Worm (Caenorhabditis elegans) whole organism, L1 larva: ENCODE measurements around the gene F48E8.2.

ENCODE experiments used
- C16A3.4 ChIP-seq: fragments of 150-350 bp; optimal IDR thresholded peaks from 2 replicates; lab custom pipeline; 2014; ENCODE audit warnings: missing biosample characterization, missing genetic modification characterization
- F16B12.6 ChIP-seq: fragments of 150-350 bp; optimal IDR thresholded peaks from 2 replicates; lab custom pipeline; 2014; ENCODE audit warnings: missing biosample characterization, missing genetic modification characterization
- alr-1 ChIP-seq: fragments of 200-800 bp; sonication (Bioruptor generic); optimal IDR thresholded peaks from 2 replicates; lab custom pipeline; 2018; ENCODE audit warnings: borderline replicate concordance, mild to moderate bottlenecking, missing genetic modification characterization, missing compliant biosample characterization
- aly-2 ChIP-seq: fragments of 150-350 bp; optimal IDR thresholded peaks from 2 replicates; lab custom pipeline; 2014; ENCODE audit warnings: missing biosample characterization, missing genetic modification characterization
- ama-1 ChIP-seq: fragments of 150-350 bp; optimal IDR thresholded peaks from 2 replicates; lab custom pipeline; 2014
- blmp-1 ChIP-seq: fragments of 150-350 bp; optimal IDR thresholded peaks from 2 replicates; lab custom pipeline; 2014; ENCODE audit warnings: missing biosample characterization, missing genetic modification characterization
- ceh-63 ChIP-seq: fragments of 200-800 bp; sonication (Bioruptor generic); optimal IDR thresholded peaks from 2 replicates; lab custom pipeline; 2018; ENCODE audit warnings: mild to moderate bottlenecking, missing genetic modification characterization, missing compliant biosample characterization
- ceh-8 ChIP-seq: fragments of 200-800 bp; sonication (Bioruptor generic); optimal IDR thresholded peaks from 2 replicates; lab custom pipeline; 2018; ENCODE audit warnings: mild to moderate bottlenecking, missing genetic modification characterization, moderate library complexity, missing compliant biosample characterization
- ceh-82 ChIP-seq, 3 experiments: fragments of 150-350 bp in 1 of 3; sonication (generic microtip) in 2 of 3; optimal IDR thresholded peaks; 2 replicates each; lab custom pipeline; 2014 to 2017; ENCODE audit warnings: missing biosample characterization in 3 of 3, missing genetic modification characterization in 3 of 3
- ceh-90 ChIP-seq: sonication (generic microtip); optimal IDR thresholded peaks from 2 replicates; lab custom pipeline; 2016; ENCODE audit warnings: missing genetic modification characterization, missing compliant biosample characterization
- dpl-1 ChIP-seq, 3 experiments: fragments of 150-350 bp in 2 of 3; sonication (generic microtip) in 1 of 3; optimal IDR thresholded peaks; 2 replicates each; lab custom pipeline; 2014 to 2017; ENCODE audit warnings: missing biosample characterization in 3 of 3, missing genetic modification characterization in 3 of 3, missing genetic modification reagents in 3 of 3
- dsc-1 ChIP-seq: sonication (generic microtip); optimal IDR thresholded peaks from 2 replicates; lab custom pipeline; 2016; ENCODE audit warnings: mild to moderate bottlenecking, missing genetic modification characterization, missing compliant biosample characterization
- efl-1 ChIP-seq, 4 experiments: fragments of 150-350 bp; optimal IDR thresholded peaks in 3 of 4; peaks in 1 of 4; 1 replicate in 1 of 4; 2 replicates in 3 of 4; lab custom pipeline; 2014; ENCODE audit warnings: missing biosample characterization in 2 of 4, missing genetic modification characterization in 2 of 4, missing genetic modification reagents in 2 of 4
- egl-27 ChIP-seq, 2 experiments: fragments of 150-350 bp in 1 of 2; sonication (generic microtip); optimal IDR thresholded peaks; 3 replicates each; lab custom pipeline; 2017 to 2018; ENCODE audit warnings: missing biosample characterization in 2 of 2, missing genetic modification characterization in 2 of 2, missing genetic modification reagents in 2 of 2
- elt-3 ChIP-seq, 6 experiments: fragments of 150-350 bp in 1 of 6; sonication (generic microtip); optimal IDR thresholded peaks; 2 replicates each; lab custom pipeline; 2017 to 2018; ENCODE audit warnings: missing biosample characterization in 6 of 6, missing genetic modification characterization in 6 of 6, inconsistent platforms in 1 of 6
- fkh-10 ChIP-seq: sonication (generic microtip); optimal IDR thresholded peaks from 2 replicates; lab custom pipeline; 2017; ENCODE audit warnings: missing biosample characterization, missing genetic modification reagents, missing genetic modification characterization
- fkh-4 ChIP-seq: sonication (generic microtip); optimal IDR thresholded peaks from 2 replicates; lab custom pipeline; 2016; ENCODE audit warnings: missing compliant biosample characterization, missing genetic modification characterization, borderline replicate concordance
- fkh-8 ChIP-seq: sonication (generic microtip); optimal IDR thresholded peaks from 2 replicates; lab custom pipeline; 2016; ENCODE audit warnings: mild to moderate bottlenecking, missing genetic modification characterization, missing compliant biosample characterization
- fos-1 ChIP-seq: fragments of 150-350 bp; optimal IDR thresholded peaks from 2 replicates; lab custom pipeline; 2014; ENCODE audit warnings: missing biosample characterization, missing genetic modification characterization
- lin-13 ChIP-seq: fragments of 150-350 bp; optimal IDR thresholded peaks from 2 replicates; lab custom pipeline; 2014; ENCODE audit warnings: missing biosample characterization, missing genetic modification reagents, missing genetic modification characterization
- lin-14 ChIP-seq: fragments of 200-800 bp; sonication (Bioruptor generic); optimal IDR thresholded peaks from 2 replicates; lab custom pipeline; 2018; ENCODE audit warnings: mild to moderate bottlenecking, missing genetic modification characterization, moderate library complexity, missing compliant biosample characterization
- lin-15B ChIP-seq: fragments of 150-350 bp; sonication (generic microtip); optimal IDR thresholded peaks from 3 replicates; lab custom pipeline; 2014; ENCODE audit warnings: missing biosample characterization, missing genetic modification characterization
- lin-35 ChIP-seq, 2 experiments: fragments of 150-350 bp; optimal IDR thresholded peaks; 2 replicates each; lab custom pipeline; 2014; ENCODE audit warnings: missing biosample characterization in 2 of 2, missing genetic modification characterization in 2 of 2, missing genetic modification reagents in 2 of 2
- lsy-2 ChIP-seq, 2 experiments: fragments of 150-350 bp; optimal IDR thresholded peaks; 2 replicates each; lab custom pipeline; 2014; ENCODE audit warnings: missing biosample characterization in 2 of 2, missing genetic modification characterization in 2 of 2
- mdl-1 ChIP-seq, 2 experiments: fragments of 150-350 bp; optimal IDR thresholded peaks; 2 replicates each; lab custom pipeline; 2014 to 2017; ENCODE audit warnings: missing biosample characterization in 2 of 2, missing genetic modification characterization in 2 of 2, inconsistent platforms in 1 of 2
- mef-2 ChIP-seq: fragments of 150-350 bp; optimal IDR thresholded peaks from 2 replicates; lab custom pipeline; 2014; ENCODE audit warnings: missing biosample characterization, missing genetic modification characterization
- mep-1 ChIP-seq: fragments of 150-350 bp; optimal IDR thresholded peaks from 2 replicates; lab custom pipeline; 2014; ENCODE audit warnings: missing biosample characterization, missing genetic modification characterization
- nhr-11 ChIP-seq: fragments of 150-350 bp; optimal IDR thresholded peaks from 2 replicates; lab custom pipeline; 2014; ENCODE audit warnings: missing biosample characterization, missing genetic modification characterization
- nhr-19 ChIP-seq: fragments of 200-800 bp; sonication (Bioruptor generic); conservative IDR thresholded peaks from 2 replicates; pipeline ENCODE4 v1.3.6; 2022; ENCODE audit warnings: missing genetic modification characterization, missing compliant biosample characterization
- nhr-20 ChIP-seq: sonication (generic microtip); optimal IDR thresholded peaks from 2 replicates; lab custom pipeline; 2016; ENCODE audit warnings: mild to moderate bottlenecking, missing genetic modification characterization, missing compliant biosample characterization
- nhr-237 ChIP-seq: fragments of 150-350 bp; optimal IDR thresholded peaks from 2 replicates; lab custom pipeline; 2014; ENCODE audit warnings: missing biosample characterization, missing genetic modification characterization
- nhr-47 ChIP-seq: sonication (generic microtip); optimal IDR thresholded peaks from 2 replicates; lab custom pipeline; 2016; ENCODE audit warnings: mild to moderate bottlenecking, missing genetic modification characterization, moderate library complexity, missing compliant biosample characterization
- nhr-76 ChIP-seq: sonication (generic microtip); optimal IDR thresholded peaks from 2 replicates; lab custom pipeline; 2017; ENCODE audit warnings: missing biosample characterization, missing genetic modification characterization
- nhr-77 ChIP-seq: fragments of 150-350 bp; optimal IDR thresholded peaks from 2 replicates; lab custom pipeline; 2014; ENCODE audit warnings: missing biosample characterization, missing genetic modification characterization
- nhr-85 ChIP-seq: sonication (generic microtip); peaks from one replicate; lab custom pipeline; 2016; ENCODE audit warnings: missing genetic modification characterization, inconsistent platforms, missing compliant biosample characterization
- nhr-90 ChIP-seq: sonication (generic microtip); optimal IDR thresholded peaks from 2 replicates; lab custom pipeline; 2016; ENCODE audit warnings: mild to moderate bottlenecking, missing genetic modification characterization, missing compliant biosample characterization; ENCODE audit not compliant: poor library complexity
- skn-1 ChIP-seq: fragments of 150-350 bp; optimal IDR thresholded peaks from 2 replicates; lab custom pipeline; 2014; ENCODE audit warnings: missing biosample characterization, missing genetic modification characterization
- snu-23 ChIP-seq: sonication (generic microtip); optimal IDR thresholded peaks from 2 replicates; lab custom pipeline; 2016; ENCODE audit warnings: missing genetic modification characterization, missing compliant biosample characterization
- sox-4 ChIP-seq: sonication (generic microtip); optimal IDR thresholded peaks from 2 replicates; lab custom pipeline; 2016; ENCODE audit warnings: missing genetic modification characterization, missing compliant biosample characterization
- swsn-7 ChIP-seq: sonication (generic microtip); optimal IDR thresholded peaks from 2 replicates; lab custom pipeline; 2016; ENCODE audit warnings: missing genetic modification characterization, missing compliant biosample characterization
- tbx-2 ChIP-seq: sonication (generic microtip); optimal IDR thresholded peaks from 2 replicates; lab custom pipeline; 2016; ENCODE audit warnings: missing genetic modification characterization, missing compliant biosample characterization
- tlp-1 ChIP-seq: fragments of 150-350 bp; optimal IDR thresholded peaks from 2 replicates; lab custom pipeline; 2014; ENCODE audit warnings: missing biosample characterization, missing genetic modification characterization
- unc-130 ChIP-seq: fragments of 150-350 bp; optimal IDR thresholded peaks from 2 replicates; lab custom pipeline; 2017; ENCODE audit warnings: missing biosample characterization, missing genetic modification characterization, inconsistent platforms
- unc-30 ChIP-seq: sonication (generic microtip); optimal IDR thresholded peaks from 2 replicates; lab custom pipeline; 2017; ENCODE audit warnings: missing biosample characterization, missing genetic modification characterization
- unc-98 ChIP-seq: fragments of 200-800 bp; sonication (Bioruptor generic); IDR thresholded peaks from 2 replicates; pipeline ENCODE4 v1.3.6; 2022; ENCODE audit warnings: missing genetic modification characterization, missing compliant biosample characterization
- vab-15 ChIP-seq: sonication (generic microtip); optimal IDR thresholded peaks from 2 replicates; lab custom pipeline; 2017; ENCODE audit warnings: missing genotype, mild to moderate bottlenecking, missing genetic modification characterization, missing compliant biosample characterization
- xbp-1 ChIP-seq: sonication (generic microtip); optimal IDR thresholded peaks from 2 replicates; lab custom pipeline; 2016; ENCODE audit warnings: missing genetic modification characterization, missing compliant biosample characterization
- zag-1 ChIP-seq: fragments of 150-350 bp; optimal IDR thresholded peaks from 2 replicates; lab custom pipeline; 2014; ENCODE audit warnings: missing biosample characterization, missing genetic modification characterization
- ztf-11 ChIP-seq, 2 experiments: sonication (generic microtip); optimal IDR thresholded peaks; 2 replicates each; lab custom pipeline; 2016 to 2017; ENCODE audit warnings: missing genetic modification characterization in 2 of 2, missing biosample characterization in 1 of 2, missing compliant biosample characterization in 1 of 2
- ztf-4 ChIP-seq: fragments of 150-350 bp; optimal IDR thresholded peaks from 2 replicates; lab custom pipeline; 2014; ENCODE audit warnings: missing biosample characterization, missing genetic modification characterization

F48E8.2 gene

DNA sequence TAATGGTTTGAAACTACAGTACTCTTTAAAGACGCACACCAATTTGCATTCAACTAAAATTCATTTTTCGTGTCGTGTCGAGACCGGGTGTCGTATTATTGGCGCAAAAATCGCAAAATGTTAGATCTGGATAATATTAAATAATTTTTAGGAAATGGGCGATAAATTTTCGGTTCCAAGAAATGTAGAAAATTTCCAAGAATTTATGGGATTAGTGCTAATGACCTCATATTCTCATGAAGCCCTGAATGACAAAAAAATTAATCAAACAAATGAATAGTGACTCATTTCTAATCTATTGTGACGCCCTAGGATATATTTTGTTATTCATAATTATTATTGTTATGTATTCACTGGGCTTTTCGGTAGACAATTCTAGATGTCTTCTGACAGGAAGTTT, 36.6 kb downstream of the F48E8.2 start (continued):
- TF ChIP-seq swsn-7 (tag; lab: Kevin White, UChicago) (peak; percentile 19), xbp-1 (tag; lab: Kevin White, UChicago) (no peak), lin-15B (tag; lab: Kevin White, UChicago) (no peak), egl-27 (tag; optimal IDR thresholded peaks at IDR 0.05; lab: Kevin White, UChicago) (no peak), nhr-77 (tag; lab: Kevin White, UChicago) (no peak), dsc-1 (peak; percentile 99), fos-1 (peak; percentile 35), mef-2 (no peak), fkh-4 (peak; percentile 58), lsy-2 (tag; optimal IDR thresholded peaks at IDR 0.05; lab: Kevin White, UChicago) (peak; percentile 7 to 19), F16B12.6 (no peak), mep-1 (tag; lab: Kevin White, UChicago) (no peak), nhr-237 (no peak), nhr-76 (no peak), lin-13 (no peak), lin-14 (GFP tag; lab: Kevin White, UChicago) (peak; percentile 17), ceh-63 (GFP tag; lab: Kevin White, UChicago) (no peak), tlp-1 (tag; lab: Kevin White, UChicago) (no peak), nhr-11 (tag; lab: Kevin White, UChicago) (peak; percentile 56)

DNA sequence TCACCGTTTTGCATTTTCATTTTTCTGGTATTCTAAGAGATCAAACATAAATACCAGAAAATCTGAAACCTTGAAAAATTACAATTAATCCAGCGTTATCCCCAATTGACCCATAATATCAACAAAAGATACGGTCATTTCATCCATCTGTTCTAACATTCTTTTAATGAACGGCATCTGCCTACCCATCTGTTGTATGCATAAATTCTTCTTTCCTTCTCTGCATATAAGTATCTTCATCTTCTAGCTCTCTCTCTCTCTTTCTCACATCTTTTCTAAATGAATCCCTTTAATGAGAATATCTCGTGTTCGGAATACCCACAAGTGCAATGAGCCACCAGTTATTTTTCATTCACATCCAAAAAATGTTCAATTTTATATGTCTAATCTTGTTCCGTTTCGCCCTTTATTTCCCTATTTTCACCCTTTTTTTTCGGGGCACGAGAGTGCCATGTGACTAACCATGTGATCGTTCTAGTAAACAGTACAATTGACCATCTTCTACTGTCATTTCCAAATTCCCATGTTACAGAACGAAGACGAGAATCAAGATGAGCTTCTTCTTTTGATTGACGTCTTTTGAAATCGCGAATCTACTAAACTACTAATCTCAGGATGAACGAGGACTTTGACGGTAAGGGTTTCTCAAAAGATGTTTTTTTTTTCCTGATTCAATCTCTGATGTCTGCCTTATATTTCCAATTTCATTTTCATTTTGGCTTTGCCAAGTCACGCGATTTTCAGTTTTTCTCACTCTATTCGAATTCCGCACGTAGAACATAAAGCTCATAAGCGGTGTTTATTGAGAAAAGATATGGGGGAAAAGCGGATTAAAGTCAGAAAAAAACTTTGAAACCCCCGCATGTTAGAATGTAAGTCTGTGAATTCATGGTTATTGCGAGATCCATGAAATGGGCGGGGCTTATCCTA, 37.4 kb downstream of the F48E8.2 start, which contains the start of gene R02F2.1:
Gene R02F2.1 (plus strand): TSS at position 528 of the 930 bp plus-strand sequence.
- TF ChIP-seq nhr-47 (peak; percentile 40), dsc-1 (peak; percentile 79), lin-14 (GFP tag; lab: Kevin White, UChicago) (peak; percentile 63), tbx-2 (peak; percentile 38), blmp-1 (tag; lab: Kevin White, UChicago) (peak; percentile 60), elt-3 (tag; optimal IDR thresholded peaks at IDR 0.05; lab: Kevin White, UChicago) (peak in 2 of 6 experiments; percentile 19 to 58), zag-1 (no peak), vab-15 (tag; lab: Kevin White, UChicago) (no peak), ztf-11 (tag; optimal IDR thresholded peaks at IDR 0.05; lab: Kevin White, UChicago) (peak in 1 of 2 experiments; percentile 14), nhr-20 (peak; percentile 76), nhr-90 (tag; lab: Kevin White, UChicago) (peak; percentile 66), ceh-8 (GFP tag; lab: Kevin White, UChicago) (no peak), nhr-85 (peak; percentile 80), unc-98 (GFP tag; lab: Robert Waterston, UW) (no peak), lsy-2 (tag; optimal IDR thresholded peaks at IDR 0.05; lab: Kevin White, UChicago) (peak; percentile 7 to 45), mdl-1 (tag; optimal IDR thresholded peaks at IDR 0.05; lab: Kevin White, UChicago) (peak in 1 of 2 experiments; percentile 84), lin-35 (GFP tag; optimal IDR thresholded peaks at IDR 0.05; lab: Kevin White, UChicago) (peak; percentile 21 to 87), ztf-4 (tag; lab: Kevin White, UChicago) (no peak), xbp-1 (tag; lab: Kevin White, UChicago) (peak; percentile 14), mep-1 (tag; lab: Kevin White, UChicago) (peak; percentile 49), nhr-19 (GFP tag; lab: Robert Waterston, UW) (peak; percentile 52), C16A3.4 (peak; percentile 24), skn-1 (tag; lab: Kevin White, UChicago) (peak; percentile 16), sox-4 (peak; percentile 44), efl-1 (optimal IDR thresholded peaks at IDR 0.05; lab: Kevin White, UChicago) (peak in 1 of 2 experiments; percentile 41), efl-1 (GFP tag; optimal IDR thresholded peaks at IDR 0.05 in 1 of 2; lab: Kevin White, UChicago) (peak; percentile 42 to 95), dpl-1 (GFP tag; optimal IDR thresholded peaks at IDR 0.05; lab: Kevin White, UChicago) (peak; percentile 14 to 54 (median 50)), fkh-10 (GFP tag; lab: Kevin White, UChicago) (no peak), snu-23 (GFP tag; lab: Kevin White, UChicago) (peak; percentile 78), nhr-11 (tag; lab: Kevin White, UChicago) (no peak), unc-130 (tag; lab: Kevin White, UChicago) (peak; percentile 21), unc-30 (tag; lab: Kevin White, UChicago) (no peak), ceh-90 (tag; lab: Kevin White, UChicago) (no peak), ceh-82 (tag; optimal IDR thresholded peaks at IDR 0.05; lab: Kevin White, UChicago) (no peak), alr-1 (tag; lab: Kevin White, UChicago) (no peak), fkh-8 (tag; lab: Kevin White, UChicago) (peak; percentile 69), ama-1 (lab: Kevin White, UChicago) (no peak), aly-2 (tag; lab: Kevin White, UChicago) (no peak)
